Worm (Caenorhabditis elegans): ENCODE measurements around the gene Y38E10A.1.

- TF ChIP-seq skn-1 (tag; optimal IDR thresholded peaks at IDR 0.05) (no peak), ztf-11 (tag; optimal IDR thresholded peaks at IDR 0.05) (no peak), ZK546.5 (tag; optimal IDR thresholded peaks at IDR 0.05) (no peak), unc-62 (GFP tag; optimal IDR thresholded peaks at IDR 0.05) (no peak), nhr-12 (tag; optimal IDR thresholded peaks at IDR 0.05) (no peak), nhr-129 (tag; optimal IDR thresholded peaks at IDR 0.05) (no peak), blmp-1 (tag; optimal IDR thresholded peaks at IDR 0.05; ENCODE audit: insufficient read depth) (no peak), nhr-25 (tag; optimal IDR thresholded peaks at IDR 0.05) (no peak), snpc-4 (tag; optimal IDR thresholded peaks at IDR 0.05) (no peak), nhr-11 (tag; optimal IDR thresholded peaks at IDR 0.05) (no peak), lin-11 (tag; optimal IDR thresholded peaks at IDR 0.05) (no peak), zag-1 (tag; optimal IDR thresholded peaks at IDR 0.05) (no peak)
These were observed 45.7 kb upstream of the Y38E10A.1 start, which contains the start of gene nspe-6 for ce11 chrII:12616081-12616480.

Measured in whole organism, L2 larva.